In the genomic region with DNA sequence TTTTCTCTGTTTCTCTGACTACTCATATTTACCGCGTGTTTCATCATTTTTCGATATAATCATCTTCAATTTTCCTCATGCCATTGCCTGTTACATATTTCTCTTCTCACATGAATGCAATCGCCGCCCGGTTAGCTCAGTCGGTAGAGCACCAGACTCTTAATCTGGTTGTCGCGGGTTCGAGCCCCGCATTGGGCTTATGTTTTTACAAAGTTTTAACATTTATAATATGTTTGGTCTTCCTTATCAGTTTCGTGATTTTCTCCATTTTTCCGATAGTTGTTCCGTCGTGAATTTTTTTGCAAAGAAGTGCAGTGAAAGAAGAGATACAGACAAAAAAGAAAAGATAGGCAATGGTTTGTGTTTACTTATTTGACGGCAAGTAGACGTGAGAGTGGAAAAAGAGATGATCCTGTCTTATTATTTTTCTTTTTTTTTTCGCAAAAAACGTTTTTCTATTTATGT, we compare ENCODE assay signal across 3 worm cellular contexts.
TF ChIP-seq lines count a peak whose summit lies in the region.

No protein-coding gene starts in this region.

TF ChIP-seq in whole organism, L1 larva, 84 proteins besides CTCF, POLR2A, EP300 and RAD21 (continued from another document and continues in another):
- no peak; the same call in 1 of the 2 replicates for TF ChIP-seq grh-1 (GFP tag; IDR thresholded peaks at IDR 0.05; lab: Robert Waterston, UW)
- TF ChIP-seq lin-13 (GFP tag; optimal IDR thresholded peaks at IDR 0.05; lab: Kevin White, UChicago): no peak
- no peak for TF ChIP-seq tlp-1 (tag; optimal IDR thresholded peaks at IDR 0.05; lab: Kevin White, UChicago)
- TF ChIP-seq sox-4 (tag; optimal IDR thresholded peaks at IDR 0.05; lab: Kevin White, UChicago): peak; percentile 9
- peak; percentile 58 for TF ChIP-seq rnt-1 (tag; optimal IDR thresholded peaks at IDR 0.05; lab: Kevin White, UChicago)
- TF ChIP-seq vab-15 (tag; optimal IDR thresholded peaks at IDR 0.05; lab: Kevin White, UChicago): no peak
- no peak for TF ChIP-seq C34B4.2 (tag; optimal IDR thresholded peaks at IDR 0.05; lab: Kevin White, UChicago)
- TF ChIP-seq sup-37 (GFP tag; optimal IDR thresholded peaks at IDR 0.05; lab: Kevin White, UChicago): peak; percentile 42
- TF ChIP-seq unc-98 (GFP tag; IDR thresholded peaks at IDR 0.05; lab: Robert Waterston, UW): no peak
- TF ChIP-seq jun-1 (tag; optimal IDR thresholded peaks at IDR 0.05; lab: Kevin White, UChicago): peak; percentile 45
- TF ChIP-seq lin-39 (tag; optimal IDR thresholded peaks at IDR 0.05; lab: Kevin White, UChicago): no peak
- peak; percentile 55 for TF ChIP-seq aly-2 (tag; optimal IDR thresholded peaks at IDR 0.05; lab: Kevin White, UChicago)
- no peak for TF ChIP-seq efl-3 (GFP tag; optimal IDR thresholded peaks at IDR 0.05; lab: Kevin White, UChicago)
- TF ChIP-seq isw-1 (GFP tag; IDR thresholded peaks at IDR 0.05; lab: Robert Waterston, UW): peak; percentile 38; the same call in 1 of the 2 replicates
- TF ChIP-seq elt-3 (tag; optimal IDR thresholded peaks at IDR 0.05; lab: Kevin White, UChicago): peak in 5 of 6 experiments; percentile 19 to 89 (median 46)
- no peak for TF ChIP-seq pax-3 (tag; optimal IDR thresholded peaks at IDR 0.05; lab: Kevin White, UChicago)
- TF ChIP-seq nhr-237 (tag; optimal IDR thresholded peaks at IDR 0.05; lab: Kevin White, UChicago): no peak
- no peak for TF ChIP-seq nhr-84 (tag; optimal IDR thresholded peaks at IDR 0.05; lab: Kevin White, UChicago)
- TF ChIP-seq lir-3 (tag; optimal IDR thresholded peaks at IDR 0.05; lab: Kevin White, UChicago; ENCODE audit: poor library complexity): peak; percentile 52
- no peak for TF ChIP-seq fkh-10 (GFP tag; optimal IDR thresholded peaks at IDR 0.05; lab: Kevin White, UChicago)
- peak; percentile 80 for TF ChIP-seq mep-1 (tag; optimal IDR thresholded peaks at IDR 0.05; lab: Kevin White, UChicago)
- peak; percentile 9 for TF ChIP-seq ztf-4 (tag; optimal IDR thresholded peaks at IDR 0.05; lab: Kevin White, UChicago)
- peak; percentile 51 for TF ChIP-seq xbp-1 (tag; optimal IDR thresholded peaks at IDR 0.05; lab: Kevin White, UChicago)
- peak; percentile 82 for TF ChIP-seq nhr-19 (GFP tag; conservative IDR thresholded peaks at IDR 0.05; lab: Robert Waterston, UW)
- TF ChIP-seq pag-3 (tag; optimal IDR thresholded peaks at IDR 0.05; lab: Kevin White, UChicago; ENCODE audit: borderline replicate concordance, insufficient read depth): peak; percentile 46
- peak; percentile 21 to 81 for TF ChIP-seq lin-35 (GFP tag; optimal IDR thresholded peaks at IDR 0.05; lab: Kevin White, UChicago)
- no peak for TF ChIP-seq nhr-12 (tag; optimal IDR thresholded peaks at IDR 0.05; lab: Kevin White, UChicago)
- TF ChIP-seq nhr-85 (tag; lab: Kevin White, UChicago): peak; percentile 91
- TF ChIP-seq skn-1 (tag; optimal IDR thresholded peaks at IDR 0.05; lab: Kevin White, UChicago): peak; percentile 85
- TF ChIP-seq Y116A8C.19 (tag; optimal IDR thresholded peaks at IDR 0.05; lab: Kevin White, UChicago; ENCODE audit: borderline replicate concordance): no peak
- TF ChIP-seq ces-1 (GFP tag; optimal IDR thresholded peaks at IDR 0.05; lab: Kevin White, UChicago): no peak
- peak; percentile 49 for TF ChIP-seq pqm-1 (tag; optimal IDR thresholded peaks at IDR 0.05; lab: Kevin White, UChicago)
- peak; percentile 58 to 77 for TF ChIP-seq lsy-2 (tag; optimal IDR thresholded peaks at IDR 0.05; lab: Kevin White, UChicago)
- TF ChIP-seq unc-30 (tag; optimal IDR thresholded peaks at IDR 0.05; lab: Kevin White, UChicago): no peak
- peak; percentile 47 for TF ChIP-seq ceh-8 (GFP tag; optimal IDR thresholded peaks at IDR 0.05; lab: Kevin White, UChicago)
- TF ChIP-seq fkh-8 (tag; optimal IDR thresholded peaks at IDR 0.05; lab: Kevin White, UChicago): peak; percentile 56
- TF ChIP-seq dpl-1 (GFP tag; optimal IDR thresholded peaks at IDR 0.05; lab: Kevin White, UChicago): peak in 2 of 3 experiments; percentile 33 to 44
- no peak for TF ChIP-seq egl-27 (tag; optimal IDR thresholded peaks at IDR 0.05; lab: Kevin White, UChicago)
- peak; percentile 73 for TF ChIP-seq nhr-77 (tag; optimal IDR thresholded peaks at IDR 0.05; lab: Kevin White, UChicago)
- peak; percentile 48 for TF ChIP-seq blmp-1 (tag; optimal IDR thresholded peaks at IDR 0.05; lab: Kevin White, UChicago)
- TF ChIP-seq snu-23 (GFP tag; optimal IDR thresholded peaks at IDR 0.05; lab: Kevin White, UChicago): peak; percentile 94
- TF ChIP-seq nhr-20 (tag; optimal IDR thresholded peaks at IDR 0.05; lab: Kevin White, UChicago): peak; percentile 88

TF ChIP-seq in whole organism, L3 larva, 47 proteins besides CTCF, POLR2A, EP300 and RAD21 (continued from another document):
- peak; percentile 73 for TF ChIP-seq nfya-1 (tag; optimal IDR thresholded peaks at IDR 0.05; lab: Kevin White, UChicago; ENCODE audit: insufficient read depth)
- TF ChIP-seq lin-39 (tag; optimal IDR thresholded peaks at IDR 0.05; lab: Kevin White, UChicago): peak; percentile 60
- TF ChIP-seq unc-39 (tag; optimal IDR thresholded peaks at IDR 0.05; lab: Kevin White, UChicago): no peak
- peak in 1 of 2 experiments; percentile 44 for TF ChIP-seq eor-1 (tag; optimal IDR thresholded peaks at IDR 0.05; lab: Kevin White, UChicago)
- peak; percentile 94 for TF ChIP-seq elt-2 (tag; optimal IDR thresholded peaks at IDR 0.05; lab: Kevin White, UChicago)
- peak; percentile 58 for TF ChIP-seq fos-1 (tag; optimal IDR thresholded peaks at IDR 0.05; lab: Kevin White, UChicago)
- peak; percentile 28 for TF ChIP-seq ceh-82 (tag; optimal IDR thresholded peaks at IDR 0.05; lab: Kevin White, UChicago)
- peak in 2 of 3 experiments; percentile 12 to 82 for TF ChIP-seq elt-3 (tag; optimal IDR thresholded peaks at IDR 0.05; lab: Kevin White, UChicago)
- TF ChIP-seq daf-12 (tag; optimal IDR thresholded peaks at IDR 0.05; lab: Kevin White, UChicago): no peak
- TF ChIP-seq tbx-2 (tag; optimal IDR thresholded peaks at IDR 0.05; lab: Kevin White, UChicago): peak; percentile 66
- TF ChIP-seq fkh-2 (tag; optimal IDR thresholded peaks at IDR 0.05; lab: Kevin White, UChicago): no peak
- peak; percentile 81 for TF ChIP-seq snpc-4 (tag; optimal IDR thresholded peaks at IDR 0.05; lab: Kevin White, UChicago)
- no peak for TF ChIP-seq ceh-9 (tag; optimal IDR thresholded peaks at IDR 0.05; lab: Kevin White, UChicago)
- peak; percentile 79 for TF ChIP-seq nhr-43 (tag; optimal IDR thresholded peaks at IDR 0.05; lab: Kevin White, UChicago; ENCODE audit: poor library complexity, severe bottlenecking)
- TF ChIP-seq nhr-25 (tag; optimal IDR thresholded peaks at IDR 0.05; lab: Kevin White, UChicago): peak; percentile 74
- no peak for TF ChIP-seq egl-5 (tag; optimal IDR thresholded peaks at IDR 0.05; lab: Kevin White, UChicago)
- no peak for TF ChIP-seq ama-1 (optimal IDR thresholded peaks at IDR 0.05; lab: Kevin White, UChicago)
- TF ChIP-seq nhr-23 (tag; optimal IDR thresholded peaks at IDR 0.05; lab: Kevin White, UChicago): peak; percentile 43
- TF ChIP-seq jun-1 (tag; optimal IDR thresholded peaks at IDR 0.05; lab: Kevin White, UChicago): peak; percentile 67
- peak; percentile 87 for TF ChIP-seq lsy-12 (tag; optimal IDR thresholded peaks at IDR 0.05; lab: Kevin White, UChicago)
- TF ChIP-seq ztf-11 (tag; optimal IDR thresholded peaks at IDR 0.05; lab: Kevin White, UChicago): no peak

TF ChIP-seq in whole organism, young adult, 124 proteins besides CTCF, POLR2A, EP300 and RAD21 (continued from another document and continues in another):
- TF ChIP-seq snpc-4 (GFP tag; optimal IDR thresholded peaks at IDR 0.05; lab: Kevin White, UChicago) (peak; percentile 93), snpc-4 (tag; optimal IDR thresholded peaks at IDR 0.05; lab: Kevin White, UChicago) (peak; percentile 82 to 97 (median 96)), B0336.3 (GFP tag; IDR thresholded peaks at IDR 0.05; lab: Robert Waterston, UW) (peak; percentile 90), attf-6 (GFP tag; IDR thresholded peaks at IDR 0.05; lab: Robert Waterston, UW) (peak; percentile 86), lin-54 (GFP tag; optimal IDR thresholded peaks at IDR 0.05; lab: Kevin White, UChicago) (peak; percentile 74), B0035.1 (tag; optimal IDR thresholded peaks at IDR 0.05; lab: Kevin White, UChicago) (peak; percentile 72), F49E8.2 (tag; optimal IDR thresholded peaks at IDR 0.05; lab: Kevin White, UChicago; ENCODE audit: insufficient read depth) (peak; percentile 79), ztf-25 (GFP tag; IDR thresholded peaks at IDR 0.05; lab: Robert Waterston, UW) (peak; percentile 78; the same call in 1 of the 2 replicates), lsl-1 (GFP tag; optimal IDR thresholded peaks at IDR 0.05; lab: Kevin White, UChicago) (peak; percentile 38), hsf-1 (GFP tag; IDR thresholded peaks at IDR 0.05; lab: Robert Waterston, UW) (no peak; the same call in 1 of the 2 replicates), madf-3 (GFP tag; IDR thresholded peaks at IDR 0.05; lab: Robert Waterston, UW) (peak; percentile 77; the same call in 1 of the 2 replicates), K11D2.4 (GFP tag; IDR thresholded peaks at IDR 0.05; lab: Robert Waterston, UW) (peak; percentile 67), attf-3 (GFP tag; conservative IDR thresholded peaks at IDR 0.05; lab: Robert Waterston, UW) (no peak), ztf-6 (GFP tag; IDR thresholded peaks at IDR 0.05; lab: Robert Waterston, UW) (peak; percentile 8; the same call in 1 of the 2 replicates), ceh-91 (GFP tag; IDR thresholded peaks at IDR 0.05; lab: Robert Waterston, UW) (no peak), Y67H2A.10 (GFP tag; conservative IDR thresholded peaks at IDR 0.05; lab: Robert Waterston, UW) (no peak), nfyb-1 (GFP tag; IDR thresholded peaks at IDR 0.05; lab: Robert Waterston, UW) (peak; percentile 75), ceh-79 (tag; optimal IDR thresholded peaks at IDR 0.05; lab: Kevin White, UChicago) (peak; percentile 80), efl-1 (GFP tag; optimal IDR thresholded peaks at IDR 0.05; lab: Kevin White, UChicago) (peak; percentile 36), pha-4 (tag; optimal IDR thresholded peaks at IDR 0.05; lab: Kevin White, UChicago) (peak; percentile 69), rpc-1 (optimal IDR thresholded peaks at IDR 0.05; lab: Kevin White, UChicago) (peak; percentile 94), rpc-1 (tag; optimal IDR thresholded peaks at IDR 0.05; lab: Kevin White, UChicago) (peak; percentile 98), lin-35 (GFP tag; optimal IDR thresholded peaks at IDR 0.05; lab: Kevin White, UChicago) (peak in 1 of 3 experiments; percentile 80), repo-1 (tag; optimal IDR thresholded peaks at IDR 0.05; lab: Kevin White, UChicago) (peak; percentile 81), F33H1.4 (GFP tag; IDR thresholded peaks at IDR 0.05; lab: Robert Waterston, UW) (peak; percentile 46), pbrm-1 (GFP tag; IDR thresholded peaks at IDR 0.05; lab: Robert Waterston, UW) (peak; percentile 89), ceh-40 (GFP tag; IDR thresholded peaks at IDR 0.05; lab: Robert Waterston, UW) (peak; percentile 66; the same call in 1 of the 2 replicates), madf-8 (GFP tag; conservative IDR thresholded peaks at IDR 0.05; lab: Robert Waterston, UW) (no peak), egl-44 (GFP tag; IDR thresholded peaks at IDR 0.05; lab: Robert Waterston, UW) (peak; percentile 77; the same call in 1 of the 2 replicates), atf-7 (tag; optimal IDR thresholded peaks at IDR 0.05; lab: Kevin White, UChicago) (peak; percentile 80), madf-6 (GFP tag; IDR thresholded peaks at IDR 0.05; lab: Robert Waterston, UW) (no peak; the same call in 1 of the 2 replicates), F10E7.11 (tag; optimal IDR thresholded peaks at IDR 0.05; lab: Kevin White, UChicago) (peak; percentile 4), lir-1 (GFP tag; conservative IDR thresholded peaks at IDR 0.05; lab: Robert Waterston, UW) (peak; percentile 72; the same call in 1 of the 2 replicates), nhr-179 (tag; optimal IDR thresholded peaks at IDR 0.05; lab: Kevin White, UChicago) (peak; percentile 7), unc-130 (GFP tag; optimal IDR thresholded peaks at IDR 0.05; lab: Kevin White, UChicago) (peak; percentile 68), F22D6.2 (tag; optimal IDR thresholded peaks at IDR 0.05; lab: Kevin White, UChicago) (peak; percentile 59), mel-28 (tag; optimal IDR thresholded peaks at IDR 0.05; lab: Kevin White, UChicago; ENCODE audit: borderline replicate concordance) (peak; percentile 59), mes-4 (tag; optimal IDR thresholded peaks at IDR 0.05; lab: Kevin White, UChicago) (peak; percentile 82), sptf-2 (GFP tag; optimal IDR thresholded peaks at IDR 0.05; lab: Kevin White, UChicago) (no peak), ekl-4 (GFP tag; IDR thresholded peaks at IDR 0.05; lab: Robert Waterston, UW) (peak; percentile 81), snpc-3.4 (tag; optimal IDR thresholded peaks at IDR 0.05; lab: Kevin White, UChicago) (peak; percentile 85), F57C9.4 (tag; optimal IDR thresholded peaks at IDR 0.05; lab: Kevin White, UChicago) (peak; percentile 7), hlh-26 (GFP tag; conservative IDR thresholded peaks at IDR 0.05; lab: Robert Waterston, UW) (no peak), ztf-28 (GFP tag; IDR thresholded peaks at IDR 0.05; lab: Robert Waterston, UW) (0 out of 2 replicates have a peak, but pooled peaks have one; percentile 55), F39B2.1 (GFP tag; IDR thresholded peaks at IDR 0.05; lab: Robert Waterston, UW) (no peak), cebp-2 (GFP tag; IDR thresholded peaks at IDR 0.05; lab: Robert Waterston, UW) (0 out of 2 replicates have a peak, but pooled peaks have one; percentile 54), attf-5 (GFP tag; optimal IDR thresholded peaks at IDR 0.05; lab: Kevin White, UChicago) (peak; percentile 78), madf-10 (tag; optimal IDR thresholded peaks at IDR 0.05; lab: Kevin White, UChicago) (peak; percentile 81), gei-17 (GFP tag; optimal IDR thresholded peaks at IDR 0.05; lab: Kevin White, UChicago) (peak; percentile 9), lin-40 (tag; optimal IDR thresholded peaks at IDR 0.05; lab: Kevin White, UChicago) (peak; percentile 94), chd-7 (tag; optimal IDR thresholded peaks at IDR 0.05; lab: Kevin White, UChicago) (peak; percentile 87), F37B4.10 (GFP tag; IDR thresholded peaks at IDR 0.05; lab: Robert Waterston, UW) (no peak), dox-1 (GFP tag; IDR thresholded peaks at IDR 0.05; lab: Robert Waterston, UW) (peak; percentile 89), nhr-27 (tag; optimal IDR thresholded peaks at IDR 0.05; lab: Kevin White, UChicago) (no peak), sea-2 (GFP tag; IDR thresholded peaks at IDR 0.05; lab: Robert Waterston, UW) (0 out of 2 replicates have a peak, but pooled peaks have one; percentile 67), snpc-1.1 (tag; optimal IDR thresholded peaks at IDR 0.05; lab: Kevin White, UChicago; ENCODE audit: insufficient read depth) (peak; percentile 73), ceh-100 (GFP tag; IDR thresholded peaks at IDR 0.05; lab: Robert Waterston, UW) (peak; percentile 37; the same call in 1 of the 2 replicates), dpl-1 (GFP tag; optimal IDR thresholded peaks at IDR 0.05; lab: Kevin White, UChicago) (peak; percentile 45), tlf-1 (GFP tag; optimal IDR thresholded peaks at IDR 0.05; lab: Kevin White, UChicago) (peak; percentile 78), xnd-1 (tag; optimal IDR thresholded peaks at IDR 0.05; lab: Kevin White, UChicago) (no peak), C17E4.6 (GFP tag; IDR thresholded peaks at IDR 0.05; lab: Robert Waterston, UW) (no peak), Y53F4B.3 (GFP tag; IDR thresholded peaks at IDR 0.05; lab: Robert Waterston, UW) (peak; percentile 56; the same call in 1 of the 2 replicates), ceh-27 (GFP tag; optimal IDR thresholded peaks at IDR 0.05; lab: Kevin White, UChicago) (peak; percentile 49), hrde-1 (tag; optimal IDR thresholded peaks at IDR 0.05; lab: Kevin White, UChicago; ENCODE audit: borderline replicate concordance) (peak; percentile 82), hmg-1.2 (GFP tag; IDR thresholded peaks at IDR 0.05; lab: Robert Waterston, UW) (peak; percentile 79), Y79H2A.3 (GFP tag; conservative IDR thresholded peaks at IDR 0.05; lab: Robert Waterston, UW) (no peak; the same call in 1 of the 2 replicates), Y56A3A.18 (GFP tag; IDR thresholded peaks at IDR 0.05; lab: Robert Waterston, UW) (peak; percentile 90; the same call in 1 of the 2 replicates)
